Worm (Caenorhabditis elegans): Measurements from ENCODE around the gene srh-252.
A peak's percentile ranks its signal among the peaks of the same experiment; 100 is the strongest.

srh-252 gene

ce11 chrV:17232403-17232802 is 9.2 kb upstream of the srh-252 start:
- TF ChIP-seq lin-14 (GFP tag; optimal IDR thresholded peaks at IDR 0.05) (no peak), isw-1 (GFP tag; IDR thresholded peaks at IDR 0.05) (no peak), aly-2 (tag; optimal IDR thresholded peaks at IDR 0.05) (no peak), snu-23 (GFP tag; optimal IDR thresholded peaks at IDR 0.05) (no peak), lin-35 (GFP tag; optimal IDR thresholded peaks at IDR 0.05) (no peak), tlp-1 (tag; optimal IDR thresholded peaks at IDR 0.05) (no peak), dsc-1 (tag; optimal IDR thresholded peaks at IDR 0.05) (no peak), ceh-90 (tag; optimal IDR thresholded peaks at IDR 0.05) (no peak), unc-86 (tag; optimal IDR thresholded peaks at IDR 0.05) (no peak), mep-1 (tag; optimal IDR thresholded peaks at IDR 0.05) (no peak), zag-1 (tag; optimal IDR thresholded peaks at IDR 0.05) (no peak), sup-37 (GFP tag; optimal IDR thresholded peaks at IDR 0.05) (no peak)

- TF ChIP-seq ceh-82 (tag; optimal IDR thresholded peaks at IDR 0.05) (no peak), nhr-84 (tag; optimal IDR thresholded peaks at IDR 0.05) (no peak), ceh-90 (tag; optimal IDR thresholded peaks at IDR 0.05) (no peak), swsn-7 (tag; optimal IDR thresholded peaks at IDR 0.05) (no peak), fkh-4 (tag; optimal IDR thresholded peaks at IDR 0.05; ENCODE audit: borderline replicate concordance) (no peak), nhr-237 (tag; optimal IDR thresholded peaks at IDR 0.05) (no peak), unc-62 (GFP tag; optimal IDR thresholded peaks at IDR 0.05) (no peak), unc-98 (GFP tag; IDR thresholded peaks at IDR 0.05) (no peak), lin-14 (GFP tag; optimal IDR thresholded peaks at IDR 0.05) (no peak), lin-39 (tag; optimal IDR thresholded peaks at IDR 0.05) (no peak), ceh-88 (GFP tag; IDR thresholded peaks at IDR 0.05) (no peak), fkh-10 (GFP tag; optimal IDR thresholded peaks at IDR 0.05) (no peak), efl-1 (optimal IDR thresholded peaks at IDR 0.05) (no peak), efl-1 (GFP tag; optimal IDR thresholded peaks at IDR 0.05 in 1 of 2) (no peak), fkh-8 (tag; optimal IDR thresholded peaks at IDR 0.05) (no peak), nhr-11 (tag; optimal IDR thresholded peaks at IDR 0.05) (no peak), lin-35 (GFP tag; optimal IDR thresholded peaks at IDR 0.05) (no peak), ceh-63 (GFP tag; optimal IDR thresholded peaks at IDR 0.05) (no peak)
These were observed 2.9 kb upstream of the srh-252 start, which contains the start of gene srh-112 for ce11 chrV:17226119-17226518. Gene srh-112, minus strand, starts transcription at chrV:17226219.

- TF ChIP-seq efl-1 (optimal IDR thresholded peaks at IDR 0.05) (no peak), efl-1 (GFP tag; optimal IDR thresholded peaks at IDR 0.05 in 1 of 2) (peak in 1 of 2 experiments; percentile 68), mef-2 (tag; optimal IDR thresholded peaks at IDR 0.05) (no peak)
These were observed 2.2 kb upstream of the srh-252 start, which contains the start of gene scl-25 for ce11 chrV:17225389-17225788. Gene scl-25, plus strand, starts transcription at chrV:17225689.

ce11 chrV:17220345-17220744 is 2.9 kb downstream of the srh-252 start, which contains the start of gene srh-109:
Gene srh-109, minus strand, starts transcription at chrV:17220445.
- TF ChIP-seq pax-3 (tag; optimal IDR thresholded peaks at IDR 0.05): no peak
- no peak for TF ChIP-seq alr-1 (tag; optimal IDR thresholded peaks at IDR 0.05; ENCODE audit: borderline replicate concordance)
- TF ChIP-seq tbx-2 (tag; optimal IDR thresholded peaks at IDR 0.05): no peak
- no peak for TF ChIP-seq zip-4 (GFP tag; optimal IDR thresholded peaks at IDR 0.05)
- no peak for TF ChIP-seq nhr-11 (tag; optimal IDR thresholded peaks at IDR 0.05)
- no peak for TF ChIP-seq dpl-1 (GFP tag; optimal IDR thresholded peaks at IDR 0.05)
- TF ChIP-seq zag-1 (tag; optimal IDR thresholded peaks at IDR 0.05): no peak
- TF ChIP-seq nhr-85 (tag): no peak

- TF ChIP-seq jun-1 (tag; optimal IDR thresholded peaks at IDR 0.05): no peak
These were observed 5.5 kb downstream of the srh-252 start, which contains the start of gene srbc-62 for ce11 chrV:17217690-17218089. Gene srbc-62, plus strand, starts transcription at chrV:17217990.
